Worm (Caenorhabditis elegans): ENCODE data around the gene eol-1.

Gene eol-1

DNA sequence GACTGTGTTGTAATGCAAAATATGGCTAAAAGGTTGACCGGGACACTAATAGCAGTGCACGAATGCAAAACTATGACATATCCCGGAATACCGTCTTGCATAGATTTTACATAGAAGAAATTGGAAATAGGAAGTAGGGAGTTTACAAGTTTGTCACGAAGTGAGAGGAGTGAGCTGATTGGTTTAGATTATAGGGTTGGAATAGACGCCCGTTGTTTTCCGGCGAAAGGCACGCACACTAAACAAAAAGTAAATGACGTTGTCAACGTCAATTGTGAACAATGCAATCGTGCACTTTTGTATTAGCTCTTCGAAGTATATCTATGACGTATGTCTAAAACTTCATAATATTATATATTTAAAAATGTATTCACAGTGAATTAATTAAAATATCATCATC is 19.8 kb downstream of the eol-1 start, which contains the start of gene srh-24:
TSS of gene srh-24 (minus strand) at position 101 of the 400 bp plus-strand sequence.
- TF ChIP-seq ceh-82 (tag; optimal IDR thresholded peaks at IDR 0.05) (no peak), snpc-4 (tag; optimal IDR thresholded peaks at IDR 0.05) (no peak), nfya-1 (tag; optimal IDR thresholded peaks at IDR 0.05; ENCODE audit: insufficient read depth) (no peak), daf-12 (tag; optimal IDR thresholded peaks at IDR 0.05) (no peak), mdl-1 (tag; optimal IDR thresholded peaks at IDR 0.05) (no peak), ama-1 (optimal IDR thresholded peaks at IDR 0.05) (no peak), fkh-2 (tag; optimal IDR thresholded peaks at IDR 0.05) (no peak), R02D3.7 (tag; optimal IDR thresholded peaks at IDR 0.05) (no peak), hmg-11 (tag; optimal IDR thresholded peaks at IDR 0.05) (no peak), pqm-1 (tag; optimal IDR thresholded peaks at IDR 0.05) (no peak), ztf-11 (tag; optimal IDR thresholded peaks at IDR 0.05) (no peak), nhr-11 (tag; optimal IDR thresholded peaks at IDR 0.05) (no peak), zag-1 (tag; optimal IDR thresholded peaks at IDR 0.05) (no peak), eor-1 (tag; optimal IDR thresholded peaks at IDR 0.05) (no peak)

DNA sequence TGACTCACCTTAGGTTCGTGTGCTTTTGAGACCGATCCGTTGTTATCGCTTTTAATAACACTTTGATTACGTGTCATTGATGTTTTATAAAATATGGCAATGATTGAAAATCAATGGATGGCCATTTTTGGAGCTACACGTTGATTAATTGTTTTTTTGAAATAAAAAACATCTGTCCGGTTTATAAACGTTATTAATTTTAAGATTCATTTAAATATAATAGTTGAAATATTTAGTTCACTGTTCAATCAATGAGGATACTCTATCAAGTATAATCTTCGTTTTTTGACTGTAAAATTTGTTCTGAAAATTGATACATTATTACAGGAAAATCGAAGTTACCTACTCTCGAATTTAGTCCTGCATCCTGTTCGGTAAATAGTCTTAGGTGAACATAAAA is 22.5 kb downstream of the eol-1 start, which contains the start of gene R10D12.10:
TSS of gene R10D12.10 (minus strand) at position 101 of the 400 bp plus-strand sequence.
- no peak for TF ChIP-seq mml-1 (tag; optimal IDR thresholded peaks at IDR 0.05)
- no peak for TF ChIP-seq eor-1 (tag; optimal IDR thresholded peaks at IDR 0.05)
- no peak for TF ChIP-seq ztf-11 (tag; optimal IDR thresholded peaks at IDR 0.05)
- TF ChIP-seq ama-1 (optimal IDR thresholded peaks at IDR 0.05), result no peak
- TF ChIP-seq fkh-2 (tag; optimal IDR thresholded peaks at IDR 0.05), result no peak
- no peak for TF ChIP-seq hmg-11 (tag; optimal IDR thresholded peaks at IDR 0.05)
- no peak for TF ChIP-seq nhr-76 (tag; optimal IDR thresholded peaks at IDR 0.05)

DNA sequence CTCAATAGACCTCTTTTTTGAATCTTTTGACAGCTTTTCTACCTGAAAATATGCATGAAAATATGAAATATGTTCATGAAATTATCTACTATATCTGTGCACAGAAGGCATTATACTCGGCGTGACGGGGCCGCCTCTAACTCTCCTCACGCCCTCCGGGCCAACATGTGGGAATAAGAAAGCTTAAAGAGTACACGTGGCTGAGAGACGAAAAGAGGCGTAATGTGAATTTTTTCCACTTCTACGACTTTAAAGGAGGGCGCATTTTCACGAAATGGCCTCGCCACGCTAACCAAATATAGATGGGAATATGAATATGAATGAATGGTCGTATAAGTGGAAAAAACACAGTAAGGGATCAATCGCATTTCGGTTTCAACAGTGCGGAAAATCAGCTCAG is 23.0 kb downstream of the eol-1 start:
- TF ChIP-seq nhr-77 (tag; optimal IDR thresholded peaks at IDR 0.05), result no peak
- TF ChIP-seq nhr-67 (tag; optimal IDR thresholded peaks at IDR 0.05), result no peak
- no peak for TF ChIP-seq nfya-1 (tag; optimal IDR thresholded peaks at IDR 0.05; ENCODE audit: insufficient read depth)
- TF ChIP-seq lin-15B (tag; optimal IDR thresholded peaks at IDR 0.05), result no peak

DNA sequence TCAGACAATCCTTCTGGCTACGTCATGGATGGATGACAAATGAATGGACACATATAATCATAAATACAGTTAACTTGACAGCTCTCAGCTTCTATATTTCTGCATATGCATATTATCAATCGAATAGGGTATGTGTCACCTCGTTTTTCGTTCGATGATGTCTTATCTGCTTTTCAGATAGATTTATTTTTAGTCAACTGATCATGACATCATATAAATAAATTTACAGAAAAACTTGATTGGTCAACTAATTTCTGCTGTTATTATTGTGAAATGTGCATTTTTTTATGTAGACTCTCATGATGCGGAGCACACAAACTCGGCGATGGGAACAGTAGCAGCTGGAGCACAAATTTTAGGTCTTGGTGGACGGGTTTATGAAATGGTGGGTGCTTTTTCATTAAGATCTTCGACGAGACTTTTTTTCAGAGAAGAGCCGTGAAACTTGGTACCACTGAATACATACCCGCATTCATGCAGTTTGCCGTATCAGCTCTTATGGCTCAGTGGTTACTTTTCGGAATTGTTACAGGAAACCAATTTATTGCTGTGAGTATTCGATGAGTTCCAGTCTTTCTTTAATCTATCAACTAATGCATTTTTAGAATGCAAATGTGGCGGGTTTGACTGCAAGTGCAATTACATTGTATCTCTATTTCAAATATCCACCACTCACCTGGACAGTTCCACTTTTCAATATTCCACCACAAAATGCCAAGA is 25.2 kb downstream of the eol-1 start:
- TF ChIP-seq nhr-23 (tag; optimal IDR thresholded peaks at IDR 0.05), result no peak
- peak; percentile 54 for TF ChIP-seq pqm-1 (tag; optimal IDR thresholded peaks at IDR 0.05)
- TF ChIP-seq sea-2 (GFP tag; optimal IDR thresholded peaks at IDR 0.05), result no peak
- no peak for TF ChIP-seq fkh-10 (GFP tag; optimal IDR thresholded peaks at IDR 0.05)
- no peak for TF ChIP-seq lin-15B (tag; optimal IDR thresholded peaks at IDR 0.05)
- no peak for TF ChIP-seq ceh-82 (tag; optimal IDR thresholded peaks at IDR 0.05)
- peak; percentile 30 for TF ChIP-seq elt-2 (tag; optimal IDR thresholded peaks at IDR 0.05)
- no peak for TF ChIP-seq pha-4 (tag; optimal IDR thresholded peaks at IDR 0.05)
- TF ChIP-seq elt-3 (tag; optimal IDR thresholded peaks at IDR 0.05), result no peak
- TF ChIP-seq R02D3.7 (tag; optimal IDR thresholded peaks at IDR 0.05), result no peak
- no peak for TF ChIP-seq ama-1 (optimal IDR thresholded peaks at IDR 0.05)

DNA sequence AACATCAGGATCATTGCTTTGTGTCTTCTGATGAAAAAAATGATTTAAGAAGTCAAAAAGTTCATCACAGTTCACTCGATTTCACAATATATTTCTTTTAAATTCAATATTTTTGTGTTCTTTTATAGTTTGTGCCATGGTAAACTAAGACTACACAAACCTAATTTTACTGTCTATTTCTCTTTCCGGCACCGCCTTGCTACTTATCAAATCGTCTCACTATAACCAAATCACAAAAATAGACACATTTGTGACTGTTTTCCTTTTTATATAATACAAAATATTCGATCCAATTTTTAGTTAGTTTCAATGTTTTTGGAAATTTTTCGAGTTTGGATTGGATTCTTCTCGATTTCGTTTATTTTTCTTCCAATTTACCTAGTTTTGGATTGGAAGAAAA is 26.7 kb downstream of the eol-1 start, which contains the start of gene swt-6:
TSS of gene swt-6 (plus strand) at position 301 of the 400 bp plus-strand sequence.
- TF ChIP-seq ceh-28 (tag; optimal IDR thresholded peaks at IDR 0.05) (no peak), mdl-1 (tag; optimal IDR thresholded peaks at IDR 0.05) (no peak), mml-1 (tag; optimal IDR thresholded peaks at IDR 0.05) (no peak), fkh-10 (GFP tag; optimal IDR thresholded peaks at IDR 0.05) (no peak), ceh-16 (tag; optimal IDR thresholded peaks at IDR 0.05) (no peak), pqm-1 (tag; optimal IDR thresholded peaks at IDR 0.05) (no peak), unc-62 (GFP tag; optimal IDR thresholded peaks at IDR 0.05) (no peak), sea-2 (GFP tag; optimal IDR thresholded peaks at IDR 0.05) (no peak), elt-1 (tag; optimal IDR thresholded peaks at IDR 0.05) (no peak), daf-12 (tag; optimal IDR thresholded peaks at IDR 0.05) (no peak), nhr-77 (tag; optimal IDR thresholded peaks at IDR 0.05) (no peak), zag-1 (tag; optimal IDR thresholded peaks at IDR 0.05) (no peak), nhr-23 (tag; optimal IDR thresholded peaks at IDR 0.05) (no peak), fkh-2 (tag; optimal IDR thresholded peaks at IDR 0.05) (no peak), ZK546.5 (tag; optimal IDR thresholded peaks at IDR 0.05) (no peak), nhr-12 (tag; optimal IDR thresholded peaks at IDR 0.05) (no peak), skn-1 (tag; optimal IDR thresholded peaks at IDR 0.05) (no peak), aly-2 (tag; optimal IDR thresholded peaks at IDR 0.05) (no peak)
